Worm (Caenorhabditis elegans) whole organism, L1 larva: ENCODE results near the gene C16C8.7.

Source experiments
- C16A3.4 ChIP-seq: fragments of 150-350 bp; optimal IDR thresholded peaks from 2 replicates; lab custom pipeline; 2014; ENCODE audit warnings: missing biosample characterization, missing genetic modification characterization
- alr-1 ChIP-seq: fragments of 200-800 bp; sonication (Bioruptor generic); optimal IDR thresholded peaks from 2 replicates; lab custom pipeline; 2018; ENCODE audit warnings: borderline replicate concordance, mild to moderate bottlenecking, missing genetic modification characterization, missing compliant biosample characterization
- blmp-1 ChIP-seq: fragments of 150-350 bp; optimal IDR thresholded peaks from 2 replicates; lab custom pipeline; 2014; ENCODE audit warnings: missing biosample characterization, missing genetic modification characterization
- ceh-63 ChIP-seq: fragments of 200-800 bp; sonication (Bioruptor generic); optimal IDR thresholded peaks from 2 replicates; lab custom pipeline; 2018; ENCODE audit warnings: mild to moderate bottlenecking, missing genetic modification characterization, missing compliant biosample characterization
- ceh-82 ChIP-seq, 3 experiments: fragments of 150-350 bp in 1 of 3; sonication (generic microtip) in 2 of 3; optimal IDR thresholded peaks; 2 replicates each; lab custom pipeline; 2014 to 2017; ENCODE audit warnings: missing biosample characterization in 3 of 3, missing genetic modification characterization in 3 of 3
- ceh-90 ChIP-seq: sonication (generic microtip); optimal IDR thresholded peaks from 2 replicates; lab custom pipeline; 2016; ENCODE audit warnings: missing genetic modification characterization, missing compliant biosample characterization
- dpl-1 ChIP-seq, 3 experiments: fragments of 150-350 bp in 2 of 3; sonication (generic microtip) in 1 of 3; optimal IDR thresholded peaks; 2 replicates each; lab custom pipeline; 2014 to 2017; ENCODE audit warnings: missing biosample characterization in 3 of 3, missing genetic modification characterization in 3 of 3, missing genetic modification reagents in 3 of 3
- egl-13 ChIP-seq: sonication (generic microtip); optimal IDR thresholded peaks from 2 replicates; lab custom pipeline; 2016; ENCODE audit warnings: missing genotype, missing genetic modification reagents, missing genetic modification characterization, missing compliant biosample characterization
- elt-2 ChIP-seq: sonication (generic microtip); optimal IDR thresholded peaks from 2 replicates; lab custom pipeline; 2016; ENCODE audit warnings: missing genetic modification characterization, mild to moderate bottlenecking, inconsistent platforms, missing compliant biosample characterization, missing genetic modification reagents
- ets-5 ChIP-seq: fragments of 200-800 bp; sonication (Bioruptor generic); IDR thresholded peaks from 2 replicates; pipeline ENCODE4 v1.3.6; 2022; ENCODE audit warnings: missing genetic modification characterization, missing compliant biosample characterization
- fkh-8 ChIP-seq: sonication (generic microtip); optimal IDR thresholded peaks from 2 replicates; lab custom pipeline; 2016; ENCODE audit warnings: mild to moderate bottlenecking, missing genetic modification characterization, missing compliant biosample characterization
- hlh-17 ChIP-seq: fragments of 200-800 bp; sonication (Bioruptor generic); optimal IDR thresholded peaks from 2 replicates; lab custom pipeline; 2018; ENCODE audit warnings: missing genetic modification characterization, mild to moderate bottlenecking, missing compliant biosample characterization, moderate library complexity, borderline replicate concordance
- hlh-4 ChIP-seq: sonication (generic microtip); optimal IDR thresholded peaks from 2 replicates; lab custom pipeline; 2016; ENCODE audit warnings: mild to moderate bottlenecking, missing genetic modification characterization, missing compliant biosample characterization
- irx-1 ChIP-seq: sonication (generic microtip); optimal IDR thresholded peaks from 2 replicates; lab custom pipeline; 2016; ENCODE audit warnings: missing genetic modification characterization, missing compliant biosample characterization
- lin-35 ChIP-seq, 2 experiments: fragments of 150-350 bp; optimal IDR thresholded peaks; 2 replicates each; lab custom pipeline; 2014; ENCODE audit warnings: missing biosample characterization in 2 of 2, missing genetic modification characterization in 2 of 2, missing genetic modification reagents in 2 of 2
- lir-3 ChIP-seq: sonication (generic microtip); optimal IDR thresholded peaks from 2 replicates; lab custom pipeline; 2016; ENCODE audit warnings: mild to moderate bottlenecking, missing genetic modification characterization, moderate library complexity, missing compliant biosample characterization; ENCODE audit not compliant: poor library complexity
- lsy-2 ChIP-seq, 2 experiments: fragments of 150-350 bp; optimal IDR thresholded peaks; 2 replicates each; lab custom pipeline; 2014; ENCODE audit warnings: missing biosample characterization in 2 of 2, missing genetic modification characterization in 2 of 2
- mef-2 ChIP-seq: fragments of 150-350 bp; optimal IDR thresholded peaks from 2 replicates; lab custom pipeline; 2014; ENCODE audit warnings: missing biosample characterization, missing genetic modification characterization
- nhr-12 ChIP-seq: sonication (generic microtip); optimal IDR thresholded peaks from 2 replicates; lab custom pipeline; 2017; ENCODE audit warnings: missing biosample characterization, missing genetic modification characterization
- nhr-19 ChIP-seq: fragments of 200-800 bp; sonication (Bioruptor generic); conservative IDR thresholded peaks from 2 replicates; pipeline ENCODE4 v1.3.6; 2022; ENCODE audit warnings: missing genetic modification characterization, missing compliant biosample characterization
- nhr-71 ChIP-seq: sonication (generic microtip); optimal IDR thresholded peaks from 2 replicates; lab custom pipeline; 2016; ENCODE audit warnings: mild to moderate bottlenecking, missing genetic modification characterization, moderate library complexity, missing compliant biosample characterization
- nhr-85 ChIP-seq: sonication (generic microtip); peaks from one replicate; lab custom pipeline; 2016; ENCODE audit warnings: missing genetic modification characterization, inconsistent platforms, missing compliant biosample characterization
- pag-3 ChIP-seq: sonication (generic microtip); optimal IDR thresholded peaks from 2 replicates; lab custom pipeline; 2017; ENCODE audit warnings: missing genetic modification characterization, mild to moderate bottlenecking, missing compliant biosample characterization, antibody characterized with exemption, borderline replicate concordance; ENCODE audit not compliant: insufficient read depth
- pax-3 ChIP-seq: fragments of 200-800 bp; sonication (Bioruptor generic); optimal IDR thresholded peaks from 2 replicates; lab custom pipeline; 2018; ENCODE audit warnings: mild to moderate bottlenecking, missing genetic modification characterization, moderate library complexity, missing compliant biosample characterization
- snpc-4 ChIP-seq: fragments of 150-350 bp; optimal IDR thresholded peaks from 2 replicates; lab custom pipeline; 2014; ENCODE audit warnings: missing biosample characterization, missing genetic modification characterization
- sptf-1 ChIP-seq: fragments of 150-350 bp; optimal IDR thresholded peaks from 2 replicates; lab custom pipeline; 2014; ENCODE audit warnings: missing biosample characterization, missing genetic modification characterization
- sup-37 ChIP-seq: fragments of 200-800 bp; sonication (Bioruptor generic); optimal IDR thresholded peaks from 2 replicates; lab custom pipeline; 2018; ENCODE audit warnings: mild to moderate bottlenecking, missing genetic modification characterization, missing compliant biosample characterization
- tlp-1 ChIP-seq: fragments of 150-350 bp; optimal IDR thresholded peaks from 2 replicates; lab custom pipeline; 2014; ENCODE audit warnings: missing biosample characterization, missing genetic modification characterization
- unc-62 ChIP-seq: fragments of 150-350 bp; optimal IDR thresholded peaks from 2 replicates; lab custom pipeline; 2014; ENCODE audit warnings: missing biosample characterization, missing genetic modification reagents, missing genetic modification characterization
- unc-86 ChIP-seq: sonication (generic microtip); optimal IDR thresholded peaks from 2 replicates; lab custom pipeline; 2016; ENCODE audit warnings: missing genetic modification characterization, missing compliant biosample characterization
- unc-98 ChIP-seq: fragments of 200-800 bp; sonication (Bioruptor generic); IDR thresholded peaks from 2 replicates; pipeline ENCODE4 v1.3.6; 2022; ENCODE audit warnings: missing genetic modification characterization, missing compliant biosample characterization
- vab-15 ChIP-seq: sonication (generic microtip); optimal IDR thresholded peaks from 2 replicates; lab custom pipeline; 2017; ENCODE audit warnings: missing genotype, mild to moderate bottlenecking, missing genetic modification characterization, missing compliant biosample characterization
- xbp-1 ChIP-seq: sonication (generic microtip); optimal IDR thresholded peaks from 2 replicates; lab custom pipeline; 2016; ENCODE audit warnings: missing genetic modification characterization, missing compliant biosample characterization
- ztf-4 ChIP-seq: fragments of 150-350 bp; optimal IDR thresholded peaks from 2 replicates; lab custom pipeline; 2014; ENCODE audit warnings: missing biosample characterization, missing genetic modification characterization

The C16C8.7 gene

DNA sequence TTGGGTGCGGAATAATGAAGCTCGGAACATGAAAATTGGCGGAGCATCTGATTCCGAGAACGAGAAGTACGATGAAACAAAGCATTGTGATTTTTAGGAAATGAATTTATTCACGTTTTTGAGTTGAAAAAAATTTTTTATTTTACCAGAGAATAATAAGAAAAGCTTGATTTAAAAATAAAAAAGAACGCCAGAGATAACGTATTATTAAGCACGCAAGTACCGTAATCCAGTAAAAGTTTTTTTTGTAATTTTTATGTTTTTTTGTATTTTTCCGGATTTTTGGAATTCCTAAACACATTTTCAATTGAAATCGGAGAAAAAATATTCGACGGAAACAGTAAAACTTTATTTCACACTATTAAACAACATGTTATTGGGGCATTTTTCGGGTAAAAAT, 16.8 kb downstream of the C16C8.7 start, which contains the start of gene C16C8.22:
TSS of gene C16C8.22 (minus strand) at position 101 of the 400 bp plus-strand sequence.
- no peak for TF ChIP-seq ceh-90 (tag; lab: Kevin White, UChicago)
- no peak for TF ChIP-seq ceh-82 (tag; optimal IDR thresholded peaks at IDR 0.05; lab: Kevin White, UChicago)
- no peak for TF ChIP-seq nhr-71 (tag; lab: Kevin White, UChicago)
- no peak for TF ChIP-seq hlh-4 (tag; lab: Kevin White, UChicago)
- no peak for TF ChIP-seq mef-2 (tag; lab: Kevin White, UChicago)
- TF ChIP-seq unc-98, result no peak
- no peak for TF ChIP-seq ceh-63 (GFP tag; lab: Kevin White, UChicago)
- no peak for TF ChIP-seq egl-13 (tag; lab: Kevin White, UChicago)
- no peak for TF ChIP-seq C16A3.4 (tag; lab: Kevin White, UChicago)
- no peak for TF ChIP-seq ets-5
- no peak for TF ChIP-seq lir-3
- no peak for TF ChIP-seq pax-3
- TF ChIP-seq irx-1 (tag; lab: Kevin White, UChicago), result no peak
- TF ChIP-seq fkh-8, result no peak
- TF ChIP-seq, all 84 proteins: peak for 0

ce11 chrII:3441377-3441776, 18.6 kb downstream of the C16C8.7 start, which contains the start of gene C16C8.27:
TSS of gene C16C8.27 (plus strand) at chrII:3441677.
- TF ChIP-seq sptf-1 (tag; lab: Kevin White, UChicago) (no peak), sup-37 (GFP tag; lab: Kevin White, UChicago) (no peak), C16A3.4 (tag; lab: Kevin White, UChicago) (no peak), vab-15 (tag; lab: Kevin White, UChicago) (no peak), ztf-4 (tag; lab: Kevin White, UChicago) (no peak), nhr-19 (GFP tag; lab: Robert Waterston, UW) (no peak), nhr-85 (tag; lab: Kevin White, UChicago) (no peak), lir-3 (no peak), lin-35 (GFP tag; optimal IDR thresholded peaks at IDR 0.05; lab: Kevin White, UChicago) (no peak), nhr-71 (tag; lab: Kevin White, UChicago) (no peak), lsy-2 (tag; optimal IDR thresholded peaks at IDR 0.05; lab: Kevin White, UChicago) (no peak), unc-86 (no peak), dpl-1 (GFP tag; optimal IDR thresholded peaks at IDR 0.05; lab: Kevin White, UChicago) (no peak), blmp-1 (tag; lab: Kevin White, UChicago) (no peak), hlh-17 (GFP tag; lab: Kevin White, UChicago) (no peak), nhr-12 (tag; lab: Kevin White, UChicago) (no peak), alr-1 (tag; lab: Kevin White, UChicago) (no peak), unc-62 (GFP tag; lab: Kevin White, UChicago) (no peak), pag-3 (tag; lab: Kevin White, UChicago) (no peak), xbp-1 (tag; lab: Kevin White, UChicago) (no peak)

ce11 chrII:3440641-3440926, 19.4 kb downstream of the C16C8.7 start, which contains the start of gene C16C8.17:
TSS of gene C16C8.17 (plus strand) at chrII:3440827.
- TF ChIP-seq blmp-1 (tag; lab: Kevin White, UChicago) (no peak), sptf-1 (tag; lab: Kevin White, UChicago) (no peak), C16A3.4 (tag; lab: Kevin White, UChicago) (no peak), nhr-19 (GFP tag; lab: Robert Waterston, UW) (no peak), vab-15 (tag; lab: Kevin White, UChicago) (no peak)

DNA sequence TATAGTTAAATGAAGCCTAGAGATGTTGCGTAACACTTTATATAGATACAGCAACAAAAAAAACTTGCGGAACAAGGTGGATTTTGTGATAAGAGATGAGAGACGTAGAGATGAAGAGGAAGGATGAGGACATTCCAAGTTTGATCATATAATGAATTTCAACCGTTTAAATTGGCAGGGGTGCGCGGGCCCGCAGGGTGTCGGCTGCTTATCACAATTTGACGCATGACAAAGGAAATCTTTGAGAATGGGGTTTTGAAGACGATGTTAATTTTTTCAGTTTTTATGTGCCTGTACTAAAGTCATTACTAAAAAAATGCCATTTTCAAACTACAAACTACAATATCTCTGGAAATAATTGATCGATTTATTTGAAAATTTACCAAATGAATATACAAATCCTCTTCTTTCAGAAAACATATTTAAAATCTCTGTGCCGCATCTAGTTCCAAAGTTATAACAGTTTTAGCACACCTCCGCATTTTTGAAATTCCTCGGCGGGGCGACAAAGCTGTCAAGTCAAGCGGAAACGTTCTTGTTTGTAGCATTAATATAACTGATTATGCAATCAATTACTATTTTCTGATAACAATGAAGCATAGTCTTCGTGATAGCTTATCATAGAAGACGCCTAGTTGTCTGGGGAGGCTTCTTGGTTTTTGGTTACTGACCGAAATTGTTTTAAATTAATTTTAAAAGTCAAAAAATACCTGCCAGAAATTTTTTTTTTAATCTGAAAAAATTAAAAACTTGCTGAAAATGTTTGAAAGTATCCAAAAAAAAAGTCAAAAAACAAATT, 19.9 kb downstream of the C16C8.7 start:
- TF ChIP-seq ceh-82 (tag; optimal IDR thresholded peaks at IDR 0.05; lab: Kevin White, UChicago) (no peak), elt-2 (tag; lab: Kevin White, UChicago) (peak; percentile 86), tlp-1 (tag; lab: Kevin White, UChicago) (peak; percentile 57), snpc-4 (peak; percentile 59)
